Fruit fly (Drosophila melanogaster): ENCODE results near the gene CG13639.

Gene CG13639

DNA sequence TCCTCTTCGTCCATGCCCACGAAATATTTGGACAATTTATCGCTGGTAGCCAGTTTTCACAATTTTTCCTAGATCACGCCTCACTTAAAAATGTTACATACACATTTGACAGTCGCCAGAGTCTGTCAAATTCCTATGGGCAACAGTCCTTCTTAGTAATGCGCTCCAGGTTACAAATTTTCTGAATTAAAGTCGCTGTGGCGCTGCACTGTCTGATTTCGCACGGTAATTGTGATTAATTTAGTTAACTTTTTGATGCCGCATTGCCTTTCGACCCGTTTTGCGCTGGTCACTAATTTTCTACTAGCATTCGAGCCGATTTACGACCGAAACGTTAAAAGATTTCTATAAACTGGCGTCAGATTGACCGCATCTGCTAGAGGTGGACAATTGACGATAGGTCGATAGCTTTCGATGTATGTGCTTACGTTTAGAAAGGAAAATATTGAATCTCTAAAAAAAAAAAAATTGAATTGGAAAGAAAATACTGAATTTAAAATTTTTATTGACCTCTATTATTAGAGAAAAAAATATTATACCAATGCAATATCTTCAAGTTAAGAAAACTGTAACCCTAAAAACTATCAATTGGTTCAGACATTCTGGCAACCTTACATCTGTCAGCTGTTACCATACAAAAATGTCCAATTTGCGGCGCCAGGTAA is 46.4 kb downstream of the CG13639 start, which contains the start of the genes lili and CG34150 (continued):
- TF ChIP-seq chif (GFP tag; optimal IDR thresholded peaks at IDR 0.05) = peak; percentile 52 to 74
- peak; percentile 77 for TF ChIP-seq CG9817 (tag; optimal IDR thresholded peaks at IDR 0.05)
- TF ChIP-seq hbn (GFP tag; IDR thresholded peaks at IDR 0.05; ENCODE audit: partially characterized antibody) = peak; percentile 75
- TF ChIP-seq CG4424 (GFP tag; optimal IDR thresholded peaks at IDR 0.05) = peak; percentile 78
- peak; percentile 70 for TF ChIP-seq scrt (GFP tag; optimal IDR thresholded peaks at IDR 0.05)
- TF ChIP-seq gem (tag; optimal IDR thresholded peaks at IDR 0.05) = peak; percentile 83
- peak; percentile 46; the same call in 1 of the 2 replicates for TF ChIP-seq ara (GFP tag; IDR thresholded peaks at IDR 0.05)
- TF ChIP-seq CG9609 (GFP tag; optimal IDR thresholded peaks at IDR 0.05) = peak; percentile 69
- TF ChIP-seq CG6654 (GFP tag; optimal IDR thresholded peaks at IDR 0.05) = no peak
- TF ChIP-seq cwo (GFP tag; optimal IDR thresholded peaks at IDR 0.05) = peak; percentile 40
- peak; percentile 74 for TF ChIP-seq CG13296 (GFP tag; optimal IDR thresholded peaks at IDR 0.05)
- peak; percentile 97 for TF ChIP-seq sens (GFP tag)
- peak; percentile 62 for TF ChIP-seq sisA (GFP tag; IDR thresholded peaks at IDR 0.05)
- TF ChIP-seq caup (GFP tag; optimal IDR thresholded peaks at IDR 0.05; ENCODE audit: severe bottlenecking) = peak; percentile 53
- TF ChIP-seq da (GFP tag; optimal IDR thresholded peaks at IDR 0.05) = peak; percentile 22
- 0 out of 2 replicates have a peak, but pooled peaks have one; percentile 25 for TF ChIP-seq H2.0 (GFP tag; IDR thresholded peaks at IDR 0.05)
- peak; percentile 65 for TF ChIP-seq MESR4 (GFP tag; optimal IDR thresholded peaks at IDR 0.05)
- TF ChIP-seq E2f2 (GFP tag; IDR thresholded peaks at IDR 0.05) = peak; percentile 76
- TF ChIP-seq CG12299 (tag; optimal IDR thresholded peaks at IDR 0.05) = peak; percentile 48
- peak; percentile 80 for TF ChIP-seq bbx (GFP tag; IDR thresholded peaks at IDR 0.05; ENCODE audit: partially characterized antibody)
- TF ChIP-seq sna (GFP tag; IDR thresholded peaks at IDR 0.05; ENCODE audit: partially characterized antibody) = peak; percentile 72; the same call in 1 of the 2 replicates
- peak; percentile 52 for TF ChIP-seq Meics (GFP tag; optimal IDR thresholded peaks at IDR 0.05)
- TF ChIP-seq CG17186 (GFP tag; optimal IDR thresholded peaks at IDR 0.05) = peak; percentile 19
- no peak; the same call in 1 of the 2 replicates for TF ChIP-seq Drgx (GFP tag; IDR thresholded peaks at IDR 0.05)
- TF ChIP-seq ase (GFP tag; IDR thresholded peaks at IDR 0.05) = no peak
- peak; percentile 62 for TF ChIP-seq NC2β (GFP tag; optimal IDR thresholded peaks at IDR 0.05)
- TF ChIP-seq Atf-2 (GFP tag; optimal IDR thresholded peaks at IDR 0.05) = peak; percentile 62
- no peak for TF ChIP-seq ab (GFP tag; optimal IDR thresholded peaks at IDR 0.05)
- TF ChIP-seq Camta (GFP tag; optimal IDR thresholded peaks at IDR 0.05) = peak; percentile 67
- TF ChIP-seq Sin3A (optimal IDR thresholded peaks at IDR 0.05) = peak; percentile 43
- peak; percentile 78 to 94 for TF ChIP-seq crp (GFP tag; optimal IDR thresholded peaks at IDR 0.05)
- TF ChIP-seq CG8359 (GFP tag; optimal IDR thresholded peaks at IDR 0.05; ENCODE audit: borderline replicate concordance) = no peak
- peak; percentile 81 for TF ChIP-seq Fer2 (tag; optimal IDR thresholded peaks at IDR 0.05)
- no peak for TF ChIP-seq CG11398 (GFP tag; optimal IDR thresholded peaks at IDR 0.05)
- TF ChIP-seq CG30020 (tag; optimal IDR thresholded peaks at IDR 0.05) = peak; percentile 70
- peak; percentile 86 for TF ChIP-seq B-H2 (GFP tag; optimal IDR thresholded peaks at IDR 0.05)
- no peak for TF ChIP-seq Ravus (GFP tag; IDR thresholded peaks at IDR 0.05)
- peak; percentile 73 for TF ChIP-seq CG18764 (GFP tag; optimal IDR thresholded peaks at IDR 0.05)
- peak; percentile 74 for TF ChIP-seq CG4820 (GFP tag; optimal IDR thresholded peaks at IDR 0.05)
- TF ChIP-seq CG15011 (GFP tag; optimal IDR thresholded peaks at IDR 0.05) = no peak
- peak; percentile 71 for TF ChIP-seq CG10462 (GFP tag; optimal IDR thresholded peaks at IDR 0.05)
- peak; percentile 75 for TF ChIP-seq grau (tag; optimal IDR thresholded peaks at IDR 0.05)
- no peak for TF ChIP-seq CG2199 (GFP tag; IDR thresholded peaks at IDR 0.05)
- no peak for TF ChIP-seq CG12769 (tag; optimal IDR thresholded peaks at IDR 0.05)
- TF ChIP-seq Awh (GFP tag; IDR thresholded peaks at IDR 0.05) = peak; percentile 68; the same call in 1 of the 2 replicates
- TF ChIP-seq CG33213 (GFP tag; optimal IDR thresholded peaks at IDR 0.05) = peak; percentile 54
- peak; percentile 43; the same call in 1 of the 2 replicates for TF ChIP-seq E2f1 (GFP tag; IDR thresholded peaks at IDR 0.05)
- no peak for TF ChIP-seq pros (GFP tag; optimal IDR thresholded peaks at IDR 0.05)
- peak; percentile 75 for TF ChIP-seq HLH54F (GFP tag; optimal IDR thresholded peaks at IDR 0.05)
